Fruit fly (Drosophila melanogaster): ENCODE data around the gene Pfdn5.

dm6 chr3R:22503630-22504029 is 16.8 kb downstream of the Pfdn5 start:
- TF ChIP-seq sv (GFP tag; optimal IDR thresholded peaks at IDR 0.05) (no peak), pan (optimal IDR thresholded peaks at IDR 0.05) (no peak)
